Worm (Caenorhabditis elegans): ENCODE measurements around the gene twk-7.

The twk-7 gene

ce11 chrIII:8656957-8657356 is 13.4 kb upstream of the twk-7 start (continued):
- TF ChIP-seq spr-1 (tag; optimal IDR thresholded peaks at IDR 0.05) (no peak), zag-1 (tag; optimal IDR thresholded peaks at IDR 0.05) (no peak), fkh-10 (GFP tag; optimal IDR thresholded peaks at IDR 0.05) (no peak), sdz-12 (GFP tag; optimal IDR thresholded peaks at IDR 0.05) (no peak), T20F7.1 (GFP tag; optimal IDR thresholded peaks at IDR 0.05) (peak; percentile 44), aly-2 (tag; optimal IDR thresholded peaks at IDR 0.05) (no peak), vab-7 (GFP tag; IDR thresholded peaks at IDR 0.05) (no peak), R02D3.7 (tag; optimal IDR thresholded peaks at IDR 0.05) (no peak), F37D6.2 (tag; optimal IDR thresholded peaks at IDR 0.05) (no peak), hlh-11 (tag; optimal IDR thresholded peaks at IDR 0.05) (peak; percentile 87), mdl-1 (tag; optimal IDR thresholded peaks at IDR 0.05) (peak in 1 of 2 experiments; percentile 64), ctbp-1 (GFP tag; IDR thresholded peaks at IDR 0.05) (no peak), pha-4 (GFP tag; IDR thresholded peaks at IDR 0.05) (no peak), pha-4 (tag; optimal IDR thresholded peaks at IDR 0.05) (no peak)

- TF ChIP-seq lin-1 (GFP tag; IDR thresholded peaks at IDR 0.05) (no peak), nhr-48 (tag; optimal IDR thresholded peaks at IDR 0.05) (no peak), daf-16 (GFP tag; optimal IDR thresholded peaks at IDR 0.05) (no peak), daf-16 (tag; optimal IDR thresholded peaks at IDR 0.05) (peak; percentile 37), R02D3.7 (tag; optimal IDR thresholded peaks at IDR 0.05) (no peak), dmd-6 (GFP tag; IDR thresholded peaks at IDR 0.05) (no peak), mdl-1 (tag; optimal IDR thresholded peaks at IDR 0.05) (no peak), duxl-1 (tag; optimal IDR thresholded peaks at IDR 0.05; ENCODE audit: poor library complexity) (no peak)
These were observed 12.5 kb upstream of the twk-7 start for ce11 chrIII:8656055-8656454.

ce11 chrIII:8655412-8655811 is 11.9 kb upstream of the twk-7 start:
- TF ChIP-seq zip-11 (GFP tag; IDR thresholded peaks at IDR 0.05) (no peak), spr-3 (GFP tag; optimal IDR thresholded peaks at IDR 0.05) (no peak), ama-1 (optimal IDR thresholded peaks at IDR 0.05) (no peak), ceh-44 (GFP tag; IDR thresholded peaks at IDR 0.05) (no peak), nhr-48 (tag; optimal IDR thresholded peaks at IDR 0.05) (peak; percentile 22), Y48G9A.11 (GFP tag; IDR thresholded peaks at IDR 0.05) (no peak), lim-7 (GFP tag; IDR thresholded peaks at IDR 0.05) (no peak), zag-1 (tag; optimal IDR thresholded peaks at IDR 0.05) (no peak), mxl-2 (GFP tag; conservative IDR thresholded peaks at IDR 0.05) (0 out of 2 replicates have a peak, but pooled peaks have one; percentile 41), dmd-6 (GFP tag; IDR thresholded peaks at IDR 0.05) (peak; percentile 30; the same call in 1 of the 2 replicates), R02D3.7 (tag; optimal IDR thresholded peaks at IDR 0.05) (no peak), T20F7.1 (GFP tag; optimal IDR thresholded peaks at IDR 0.05) (peak; percentile 6), aha-1 (tag) (no peak), attf-4 (tag; optimal IDR thresholded peaks at IDR 0.05) (no peak), hlh-30 (tag; optimal IDR thresholded peaks at IDR 0.05; ENCODE audit: insufficient read depth) (peak; percentile 59)

ce11 chrIII:8654400-8654980 is 11.0 kb upstream of the twk-7 start:
- no peak for TF ChIP-seq daf-8 (GFP tag; IDR thresholded peaks at IDR 0.05)
- no peak for TF ChIP-seq zip-11 (GFP tag; IDR thresholded peaks at IDR 0.05)
- no peak for TF ChIP-seq nhr-76 (tag; optimal IDR thresholded peaks at IDR 0.05)
- no peak for TF ChIP-seq fkh-10 (GFP tag; optimal IDR thresholded peaks at IDR 0.05)
- TF ChIP-seq Y5F2A.4 (GFP tag; optimal IDR thresholded peaks at IDR 0.05): no peak
- no peak for TF ChIP-seq snpc-1.2 (GFP tag; IDR thresholded peaks at IDR 0.05)
- no peak for TF ChIP-seq dmd-8 (GFP tag; IDR thresholded peaks at IDR 0.05)
- no peak for TF ChIP-seq dmd-9 (GFP tag; IDR thresholded peaks at IDR 0.05)
- no peak for TF ChIP-seq ces-1 (GFP tag; optimal IDR thresholded peaks at IDR 0.05)
- no peak for TF ChIP-seq nhr-237 (tag; optimal IDR thresholded peaks at IDR 0.05)
- TF ChIP-seq lin-15B (tag; optimal IDR thresholded peaks at IDR 0.05): no peak
- TF ChIP-seq ama-1 (optimal IDR thresholded peaks at IDR 0.05): no peak
- TF ChIP-seq unc-62 (GFP tag; optimal IDR thresholded peaks at IDR 0.05 in 1 of 2): peak in 1 of 2 experiments; percentile 37
- no peak for TF ChIP-seq unc-62 (tag; optimal IDR thresholded peaks at IDR 0.05)
- TF ChIP-seq php-3 (GFP tag; IDR thresholded peaks at IDR 0.05): no peak
- peak in 1 of 2 experiments; percentile 4 for TF ChIP-seq lsy-2 (tag; optimal IDR thresholded peaks at IDR 0.05)
- TF ChIP-seq mxl-2 (GFP tag; conservative IDR thresholded peaks at IDR 0.05): no peak
- TF ChIP-seq unc-130 (GFP tag; optimal IDR thresholded peaks at IDR 0.05): no peak
- no peak for TF ChIP-seq madf-9 (GFP tag; conservative IDR thresholded peaks at IDR 0.05)
- no peak for TF ChIP-seq R02D3.7 (tag; optimal IDR thresholded peaks at IDR 0.05)
- TF ChIP-seq zag-1 (tag; optimal IDR thresholded peaks at IDR 0.05): no peak
- TF ChIP-seq fos-1 (tag; optimal IDR thresholded peaks at IDR 0.05): no peak
- TF ChIP-seq D1046.2 (GFP tag; IDR thresholded peaks at IDR 0.05): no peak
